Fruit fly (Drosophila melanogaster): ENCODE measurements around the gene fliI.

The fliI gene

dm6 chrX:21339476-21339931 lies at the start of gene fliI, which contains the start of gene tty:
Gene fliI (plus strand): TSS chrX:21339741.
Gene tty (minus strand): TSS chrX:21339676.
- peak; percentile 60 for TF ChIP-seq noc (tag; optimal IDR thresholded peaks at IDR 0.05)

- TF ChIP-seq noc (tag; optimal IDR thresholded peaks at IDR 0.05), result peak; percentile 81
Measured at dm6 chrX:21306485-21307142, 32.9 kb upstream of the fliI start, which contains the start of gene Abca3. Gene Abca3 (minus strand): TSS chrX:21306665.

dm6 chrX:21315852-21316251 lies 23.7 kb upstream of the fliI start, which contains the start of gene Rpt6:
Gene Rpt6 (plus strand): TSS chrX:21316052.
- TF ChIP-seq noc (tag; optimal IDR thresholded peaks at IDR 0.05), result no peak

dm6 chrX:21317422-21317821 lies 22.1 kb upstream of the fliI start, which contains the start of gene CG1801:
Gene CG1801 (minus strand): TSS chrX:21317522.
- no peak for TF ChIP-seq noc (tag; optimal IDR thresholded peaks at IDR 0.05)

- TF ChIP-seq noc (tag; optimal IDR thresholded peaks at IDR 0.05), result peak; percentile 90
Measured at dm6 chrX:21319202-21319772, 20.3 kb upstream of the fliI start, which contains the start of the genes SLIRP1 and anox. Gene SLIRP1 (minus strand): TSS chrX:21319296. Gene anox (minus strand): TSS chrX:21319296.

dm6 chrX:21322289-21322981 lies 17.1 kb upstream of the fliI start:
- TF ChIP-seq noc (tag; optimal IDR thresholded peaks at IDR 0.05), result no peak

- no peak for TF ChIP-seq noc (tag; optimal IDR thresholded peaks at IDR 0.05)
Measured at dm6 chrX:21323171-21323695, 16.3 kb upstream of the fliI start.

- no peak for TF ChIP-seq noc (tag; optimal IDR thresholded peaks at IDR 0.05)
Measured at dm6 chrX:21323933-21324688, 15.4 kb upstream of the fliI start, which contains the start of the genes Dd and CG1486. Gene Dd (minus strand): TSS chrX:21324009. Gene CG1486 (plus strand): TSS chrX:21324046.

dm6 chrX:21333135-21333534 lies 6.4 kb upstream of the fliI start:
- no peak for TF ChIP-seq noc (tag; optimal IDR thresholded peaks at IDR 0.05)

- no peak for TF ChIP-seq noc (tag; optimal IDR thresholded peaks at IDR 0.05)
Measured at dm6 chrX:21334522-21335104, 4.9 kb upstream of the fliI start.

dm6 chrX:21337057-21337456 lies 2.5 kb upstream of the fliI start:
- peak; percentile 10 for TF ChIP-seq noc (tag; optimal IDR thresholded peaks at IDR 0.05)

- TF ChIP-seq noc (tag; optimal IDR thresholded peaks at IDR 0.05), result no peak
Measured at dm6 chrX:21338153-21338552, 1.4 kb upstream of the fliI start.

- peak; percentile 29 for TF ChIP-seq noc (tag; optimal IDR thresholded peaks at IDR 0.05)
Measured at dm6 chrX:21345036-21345500, 5.5 kb downstream of the fliI start, which contains the start of gene dod. Gene dod (plus strand): TSS chrX:21345358.

- peak; percentile 67 for TF ChIP-seq noc (tag; optimal IDR thresholded peaks at IDR 0.05)
Measured at dm6 chrX:21349800-21350309, 10.3 kb downstream of the fliI start, which contains the start of the genes peng and sol. Gene peng (minus strand): TSS chrX:21349843. Gene sol (plus strand): TSS chrX:21350280.
